Worm (Caenorhabditis elegans) whole organism, young adult: ENCODE results near the gene ugt-29.

Source experiments
- B0019.2 ChIP-seq: fragments of 200-800 bp; sonication (Bioruptor generic); conservative IDR thresholded peaks from 2 replicates; pipeline ENCODE4 v1.3.6; 2022; ENCODE audit warnings: missing genetic modification reagents, missing genetic modification characterization, missing compliant biosample characterization
- C17E4.6 ChIP-seq: fragments of 200-800 bp; sonication (Bioruptor generic); IDR thresholded peaks from 2 replicates; pipeline ENCODE4 v1.3.6; 2022; ENCODE audit warnings: missing genetic modification reagents, missing genetic modification characterization, missing compliant biosample characterization
- D2030.7 ChIP-seq: fragments of 200-800 bp; sonication (Bioruptor generic); IDR thresholded peaks from 2 replicates; pipeline ENCODE4 v1.3.6; 2022; ENCODE audit warnings: missing genetic modification reagents, missing genetic modification characterization, missing compliant biosample characterization
- F22D6.2 ChIP-seq: sonication (generic microtip); optimal IDR thresholded peaks from 2 replicates; lab custom pipeline; 2016; ENCODE audit warnings: mild to moderate bottlenecking, missing genetic modification characterization, missing compliant biosample characterization
- F52B5.7 ChIP-seq: sonication (generic microtip); optimal IDR thresholded peaks from 2 replicates; lab custom pipeline; 2016; ENCODE audit warnings: mild to moderate bottlenecking, missing genetic modification characterization, missing compliant biosample characterization
- F57A8.1 ChIP-seq: fragments of 200-800 bp; sonication (Bioruptor generic); optimal IDR thresholded peaks from 2 replicates; lab custom pipeline; 2018; ENCODE audit warnings: mild to moderate bottlenecking, missing genetic modification characterization, moderate library complexity, missing compliant biosample characterization
- T07F8.4 ChIP-seq: sonication (generic microtip); optimal IDR thresholded peaks from 2 replicates; lab custom pipeline; 2016; ENCODE audit warnings: mild to moderate bottlenecking, missing genetic modification characterization, moderate library complexity, missing compliant biosample characterization
- T26A5.8 ChIP-seq: sonication (generic microtip); optimal IDR thresholded peaks from 2 replicates; lab custom pipeline; 2016; ENCODE audit warnings: missing genetic modification characterization, missing compliant biosample characterization
- Y53G8AR.9 ChIP-seq: fragments of 200-800 bp; sonication (Bioruptor generic); conservative IDR thresholded peaks from 2 replicates; pipeline ENCODE4 v1.3.6; 2022; ENCODE audit warnings: missing genetic modification reagents, missing genetic modification characterization, missing compliant biosample characterization
- Y79H2A.3 ChIP-seq: fragments of 200-800 bp; sonication (Bioruptor generic); conservative IDR thresholded peaks from 2 replicates; pipeline ENCODE4 v1.3.6; 2022; ENCODE audit warnings: missing genetic modification reagents, missing genetic modification characterization, missing compliant biosample characterization
- akir-1 ChIP-seq: fragments of 200-800 bp; sonication (Bioruptor generic); optimal IDR thresholded peaks from 2 replicates; lab custom pipeline; 2018; ENCODE audit warnings: mild to moderate bottlenecking, missing genetic modification characterization, moderate library complexity, missing compliant biosample characterization
- aptf-3 ChIP-seq: fragments of 200-800 bp; sonication (Bioruptor generic); IDR thresholded peaks from 2 replicates; pipeline ENCODE4 v1.3.6; 2022; ENCODE audit warnings: missing genetic modification characterization, missing compliant biosample characterization
- atf-7 ChIP-seq: sonication (generic microtip); optimal IDR thresholded peaks from 2 replicates; lab custom pipeline; 2017; ENCODE audit warnings: mild to moderate bottlenecking, missing genetic modification characterization, missing compliant biosample characterization
- ceh-40 ChIP-seq: fragments of 200-800 bp; sonication (Bioruptor generic); IDR thresholded peaks from 2 replicates; pipeline ENCODE4 v1.3.6; 2022; ENCODE audit warnings: missing genetic modification characterization, missing compliant biosample characterization
- chd-7 ChIP-seq: sonication (generic microtip); optimal IDR thresholded peaks from 2 replicates; lab custom pipeline; 2016; ENCODE audit warnings: mild to moderate bottlenecking, missing genetic modification characterization, moderate library complexity, missing compliant biosample characterization
- dox-1 ChIP-seq: fragments of 200-800 bp; sonication (Bioruptor generic); IDR thresholded peaks from 2 replicates; pipeline ENCODE4 v1.3.6; 2022; ENCODE audit warnings: missing genetic modification reagents, missing genetic modification characterization, missing compliant biosample characterization
- dpff-1 ChIP-seq: sonication (generic microtip); optimal IDR thresholded peaks from 2 replicates; lab custom pipeline; 2017; ENCODE audit warnings: mild to moderate bottlenecking, missing genetic modification characterization, missing compliant biosample characterization
- efl-1 ChIP-seq: fragments of 150-350 bp; optimal IDR thresholded peaks from 2 replicates; lab custom pipeline; 2014; ENCODE audit warnings: missing biosample characterization, missing genetic modification reagents, missing genetic modification characterization
- egl-44 ChIP-seq: fragments of 200-800 bp; sonication (Bioruptor generic); IDR thresholded peaks from 2 replicates; pipeline ENCODE4 v1.3.6; 2022; ENCODE audit warnings: missing genetic modification reagents, missing genetic modification characterization, missing compliant biosample characterization
- ekl-4 ChIP-seq: fragments of 200-800 bp; sonication (Bioruptor generic); IDR thresholded peaks from 2 replicates; pipeline ENCODE4 v1.3.6; 2022; ENCODE audit warnings: missing genetic modification reagents, missing genetic modification characterization, missing compliant biosample characterization
- gei-17 ChIP-seq: fragments of 200-800 bp; sonication (Bioruptor generic); optimal IDR thresholded peaks from 2 replicates; lab custom pipeline; 2018; ENCODE audit warnings: mild to moderate bottlenecking, missing genetic modification characterization, missing compliant biosample characterization
- him-1 ChIP-seq: sonication (generic microtip); optimal IDR thresholded peaks from 2 replicates; lab custom pipeline; 2016; ENCODE audit warnings: missing genotype, missing genetic modification reagents, missing genetic modification characterization, missing compliant biosample characterization
- hmg-20 ChIP-seq: fragments of 200-800 bp; sonication (Bioruptor generic); IDR thresholded peaks from 2 replicates; pipeline ENCODE4 v1.3.6; 2022; ENCODE audit warnings: missing genetic modification reagents, missing genetic modification characterization, missing compliant biosample characterization
- hrde-1 ChIP-seq: sonication (generic microtip); optimal IDR thresholded peaks from 2 replicates; lab custom pipeline; 2016; ENCODE audit warnings: missing genetic modification characterization, mild to moderate bottlenecking, missing compliant biosample characterization, moderate library complexity, missing genotype, missing genetic modification reagents, borderline replicate concordance
- hsf-1 ChIP-seq: fragments of 200-800 bp; sonication (Bioruptor generic); IDR thresholded peaks from 2 replicates; pipeline ENCODE4 v1.3.6; 2022; ENCODE audit warnings: missing genetic modification reagents, missing genetic modification characterization, missing compliant biosample characterization
- lag-1 ChIP-seq: fragments of 200-800 bp; sonication (Bioruptor generic); IDR thresholded peaks from 2 replicates; pipeline ENCODE4 v1.3.6; 2022; ENCODE audit warnings: missing genetic modification reagents, missing genetic modification characterization, missing compliant biosample characterization
- let-607 ChIP-seq, 2 experiments: fragments of 200-800 bp in 1 of 2; sonication (Bioruptor generic) in 1 of 2; sonication (generic microtip) in 1 of 2; optimal IDR thresholded peaks; 2 replicates each; lab custom pipeline; 2016 to 2018; ENCODE audit warnings: mild to moderate bottlenecking in 2 of 2, missing compliant biosample characterization in 2 of 2, missing genetic modification characterization in 2 of 2, moderate library complexity in 2 of 2, missing genotype in 1 of 2
- lin-26 ChIP-seq: fragments of 200-800 bp; sonication (Bioruptor generic); IDR thresholded peaks from 2 replicates; pipeline ENCODE4 v1.3.6; 2022; ENCODE audit warnings: missing genetic modification reagents, missing genetic modification characterization, missing compliant biosample characterization
- lin-40 ChIP-seq: sonication (generic microtip); optimal IDR thresholded peaks from 2 replicates; lab custom pipeline; 2016; ENCODE audit warnings: missing genetic modification characterization, mild to moderate bottlenecking, missing compliant biosample characterization, missing genotype, missing genetic modification reagents
- mcd-1 ChIP-seq: fragments of 200-800 bp; sonication (Bioruptor generic); IDR thresholded peaks from 2 replicates; pipeline ENCODE4 v1.3.6; 2022; ENCODE audit warnings: missing genetic modification reagents, missing genetic modification characterization, missing compliant biosample characterization
- nhr-120 ChIP-seq: fragments of 200-800 bp; sonication (Bioruptor generic); IDR thresholded peaks from 2 replicates; pipeline ENCODE4 v1.3.6; 2022; ENCODE audit warnings: missing genetic modification characterization, missing compliant biosample characterization
- rec-8 ChIP-seq, 2 experiments: sonication (generic microtip); optimal IDR thresholded peaks; 2 replicates each; lab custom pipeline; 2016; ENCODE audit warnings: mild to moderate bottlenecking in 2 of 2, missing genetic modification characterization in 2 of 2, missing genetic modification reagents in 2 of 2, missing genotype in 2 of 2, missing biosample characterization in 1 of 2, missing compliant biosample characterization in 1 of 2, moderate library complexity in 1 of 2
- rpc-1 ChIP-seq, 2 experiments: fragments of 150-350 bp in 1 of 2; sonication (generic microtip) in 1 of 2; optimal IDR thresholded peaks; 2 replicates each; lab custom pipeline; 2014 to 2018; ENCODE audit warnings: missing biosample characterization in 1 of 2, missing genetic modification characterization in 1 of 2, missing genetic modification reagents in 1 of 2, missing genotype in 1 of 2
- snpc-1.3 ChIP-seq: sonication (generic microtip); optimal IDR thresholded peaks from 2 replicates; lab custom pipeline; 2017; ENCODE audit warnings: missing genetic modification characterization, mild to moderate bottlenecking, missing compliant biosample characterization, antibody characterized with exemption, moderate library complexity, missing genotype, missing genetic modification reagents; ENCODE audit not compliant: insufficient read depth
- tbp1 ChIP-seq: fragments of 200-800 bp; sonication (Bioruptor generic); optimal IDR thresholded peaks from 2 replicates; lab custom pipeline; 2018; ENCODE audit warnings: mild to moderate bottlenecking, missing genetic modification characterization, missing compliant biosample characterization
- tlf-1 ChIP-seq: fragments of 200-800 bp; sonication (Bioruptor generic); optimal IDR thresholded peaks from 2 replicates; lab custom pipeline; 2018; ENCODE audit warnings: mild to moderate bottlenecking, missing genetic modification characterization, missing compliant biosample characterization
- xnd-1 ChIP-seq: sonication (generic microtip); optimal IDR thresholded peaks from 2 replicates; lab custom pipeline; 2016; ENCODE audit warnings: missing genotype, missing genetic modification reagents, missing genetic modification characterization, missing compliant biosample characterization
- ztf-28 ChIP-seq: fragments of 200-800 bp; sonication (Bioruptor generic); IDR thresholded peaks from 2 replicates; pipeline ENCODE4 v1.3.6; 2022; ENCODE audit warnings: missing genetic modification reagents, missing genetic modification characterization, missing compliant biosample characterization
- ztf-3 ChIP-seq: fragments of 200-800 bp; sonication (Bioruptor generic); optimal IDR thresholded peaks from 2 replicates; lab custom pipeline; 2018; ENCODE audit warnings: mild to moderate bottlenecking, missing genetic modification characterization, missing compliant biosample characterization

Gene ugt-29

ce11 chrV:655823-656222 is 43.6 kb downstream of the ugt-29 start, which contains the start of gene srh-245:
Gene srh-245 (minus strand): TSS chrV:655923.
- TF ChIP-seq snpc-1.3 (no peak), hmg-20 (GFP tag; lab: Robert Waterston, UW) (no peak), F22D6.2 (tag; lab: Kevin White, UChicago) (no peak), mcd-1 (GFP tag; lab: Robert Waterston, UW) (no peak), akir-1 (GFP tag; lab: Kevin White, UChicago) (no peak), dox-1 (GFP tag; lab: Robert Waterston, UW) (no peak)

ce11 chrV:654402-654801 is 45.0 kb downstream of the ugt-29 start, which contains the start of gene srj-6:
Gene srj-6 (minus strand): TSS chrV:654502.
- TF ChIP-seq F52B5.7 (tag; lab: Kevin White, UChicago), result no peak
- no peak for TF ChIP-seq lag-1 (GFP tag; lab: Robert Waterston, UW)
- TF ChIP-seq him-1 (tag; lab: Kevin White, UChicago), result no peak
- TF ChIP-seq Y79H2A.3 (GFP tag; lab: Robert Waterston, UW), result no peak
- TF ChIP-seq egl-44 (GFP tag; lab: Robert Waterston, UW), result no peak
- TF ChIP-seq lin-26 (GFP tag; lab: Robert Waterston, UW), result no peak
- no peak for TF ChIP-seq akir-1 (GFP tag; lab: Kevin White, UChicago)
- TF ChIP-seq Y53G8AR.9 (GFP tag; lab: Robert Waterston, UW), result no peak
- no peak for TF ChIP-seq ztf-28 (GFP tag; lab: Robert Waterston, UW)
- TF ChIP-seq xnd-1 (tag; lab: Kevin White, UChicago), result no peak
- TF ChIP-seq efl-1 (GFP tag; lab: Kevin White, UChicago), result no peak
- TF ChIP-seq nhr-120 (GFP tag; lab: Robert Waterston, UW), result no peak
- TF ChIP-seq D2030.7 (GFP tag; lab: Robert Waterston, UW), result no peak
- no peak for TF ChIP-seq ztf-3 (GFP tag; lab: Kevin White, UChicago)
- TF ChIP-seq tbp1 (GFP tag; lab: Kevin White, UChicago), result no peak
- no peak for TF ChIP-seq F57A8.1 (GFP tag; lab: Kevin White, UChicago)
- no peak for TF ChIP-seq T26A5.8
- TF ChIP-seq lin-40 (tag; lab: Kevin White, UChicago), result no peak
- TF ChIP-seq, all 124 proteins: peak for 0

ce11 chrV:652940-653339 is 46.4 kb downstream of the ugt-29 start, which contains the start of gene srj-5:
Gene srj-5 (minus strand): TSS chrV:653040.
- TF ChIP-seq tlf-1 (GFP tag; lab: Kevin White, UChicago) (no peak), gei-17 (GFP tag; lab: Kevin White, UChicago) (no peak), rpc-1 (optimal IDR thresholded peaks at IDR 0.05; lab: Kevin White, UChicago) (no peak), rpc-1 (tag; optimal IDR thresholded peaks at IDR 0.05; lab: Kevin White, UChicago) (no peak), aptf-3 (GFP tag; lab: Robert Waterston, UW) (no peak), B0019.2 (no peak), lag-1 (GFP tag; lab: Robert Waterston, UW) (no peak), ceh-40 (GFP tag; lab: Robert Waterston, UW) (no peak), F57A8.1 (GFP tag; lab: Kevin White, UChicago) (no peak), let-607 (tag; optimal IDR thresholded peaks at IDR 0.05; lab: Kevin White, UChicago) (no peak), chd-7 (tag; lab: Kevin White, UChicago) (no peak), hsf-1 (no peak), C17E4.6 (GFP tag; lab: Robert Waterston, UW) (no peak), dpff-1 (tag; lab: Kevin White, UChicago) (no peak), atf-7 (tag; lab: Kevin White, UChicago) (no peak), ekl-4 (no peak), T07F8.4 (no peak), hrde-1 (tag; lab: Kevin White, UChicago) (no peak), lin-26 (GFP tag; lab: Robert Waterston, UW) (no peak), rec-8 (tag; optimal IDR thresholded peaks at IDR 0.05; lab: Kevin White, UChicago) (no peak)
